Worm (Caenorhabditis elegans) whole organism, young adult: Measurements from ENCODE around the gene F08H9.2.
A peak's percentile ranks its signal among the peaks of the same experiment; 100 is the strongest.

ENCODE experiments used
- F49E8.2 ChIP-seq: sonication (generic microtip); optimal IDR thresholded peaks from 3 replicates; lab custom pipeline; 2017; ENCODE audit warnings: missing genetic modification characterization, mild to moderate bottlenecking, missing compliant biosample characterization, antibody characterized with exemption, moderate library complexity; ENCODE audit not compliant: insufficient read depth
- F55B11.4 ChIP-seq: sonication (generic microtip); optimal IDR thresholded peaks from 2 replicates; lab custom pipeline; 2016; ENCODE audit warnings: missing compliant biosample characterization, missing genetic modification characterization, borderline replicate concordance; ENCODE audit not compliant: insufficient read depth
- K11D2.4 ChIP-seq: fragments of 200-800 bp; sonication (Bioruptor generic); IDR thresholded peaks from 2 replicates; pipeline ENCODE4 v1.3.6; 2022; ENCODE audit warnings: missing genetic modification reagents, missing genetic modification characterization, missing compliant biosample characterization
- ama-1 ChIP-seq, 3 experiments: fragments of 150-350 bp in 1 of 3; sonication (generic microtip) in 2 of 3; optimal IDR thresholded peaks; 2 replicates each; lab custom pipeline; 2014 to 2018; ENCODE audit warnings: missing biosample characterization in 2 of 3, missing genetic modification characterization in 2 of 3, missing genetic modification reagents in 2 of 3
- athp-1 ChIP-seq: sonication (generic microtip); optimal IDR thresholded peaks from 2 replicates; lab custom pipeline; 2017; ENCODE audit warnings: mild to moderate bottlenecking, missing genetic modification characterization, missing compliant biosample characterization
- cebp-1 ChIP-seq, 2 experiments: fragments of 200-800 bp in 1 of 2; sonication (Bioruptor generic) in 1 of 2; sonication (generic microtip) in 1 of 2; IDR thresholded peaks in 1 of 2; optimal IDR thresholded peaks in 1 of 2; 2 replicates each; pipeline versions ENCODE4 v1.3.6 to Lab custom; 2017 to 2022; ENCODE audit warnings: missing compliant biosample characterization in 2 of 2, missing genetic modification characterization in 2 of 2, mild to moderate bottlenecking in 1 of 2, missing genetic modification reagents in 1 of 2, moderate library complexity in 1 of 2
- cebp-2 ChIP-seq: fragments of 200-800 bp; sonication (Bioruptor generic); IDR thresholded peaks from 2 replicates; pipeline ENCODE4 v1.3.6; 2022; ENCODE audit warnings: missing genetic modification characterization, missing compliant biosample characterization
- ceh-27 ChIP-seq: fragments of 200-800 bp; sonication (Bioruptor generic); optimal IDR thresholded peaks from 2 replicates; lab custom pipeline; 2018; ENCODE audit warnings: mild to moderate bottlenecking, missing genetic modification characterization, moderate library complexity, missing compliant biosample characterization
- ceh-58 ChIP-seq: fragments of 200-800 bp; sonication (Bioruptor generic); IDR thresholded peaks from 2 replicates; pipeline ENCODE4 v1.3.6; 2022; ENCODE audit warnings: missing genetic modification characterization, missing compliant biosample characterization
- ceh-79 ChIP-seq: sonication (generic microtip); optimal IDR thresholded peaks from 2 replicates; lab custom pipeline; 2017; ENCODE audit warnings: mild to moderate bottlenecking, missing genetic modification characterization, missing compliant biosample characterization
- ceh-91 ChIP-seq: fragments of 200-800 bp; sonication (Bioruptor generic); IDR thresholded peaks from 2 replicates; pipeline ENCODE4 v1.3.6; 2022; ENCODE audit warnings: missing genetic modification reagents, missing genetic modification characterization, missing compliant biosample characterization
- die-1 ChIP-seq: sonication (generic microtip); optimal IDR thresholded peaks from 2 replicates; lab custom pipeline; 2016; ENCODE audit warnings: missing genotype, mild to moderate bottlenecking, missing genetic modification characterization, missing compliant biosample characterization
- efl-1 ChIP-seq: fragments of 150-350 bp; optimal IDR thresholded peaks from 2 replicates; lab custom pipeline; 2014; ENCODE audit warnings: missing biosample characterization, missing genetic modification reagents, missing genetic modification characterization
- egl-18 ChIP-seq: fragments of 200-800 bp; sonication (Bioruptor generic); IDR thresholded peaks from 2 replicates; pipeline ENCODE4 v1.3.6; 2022; ENCODE audit warnings: missing genetic modification reagents, missing genetic modification characterization, missing compliant biosample characterization
- egl-44 ChIP-seq: fragments of 200-800 bp; sonication (Bioruptor generic); IDR thresholded peaks from 2 replicates; pipeline ENCODE4 v1.3.6; 2022; ENCODE audit warnings: missing genetic modification reagents, missing genetic modification characterization, missing compliant biosample characterization
- ekl-4 ChIP-seq: fragments of 200-800 bp; sonication (Bioruptor generic); IDR thresholded peaks from 2 replicates; pipeline ENCODE4 v1.3.6; 2022; ENCODE audit warnings: missing genetic modification reagents, missing genetic modification characterization, missing compliant biosample characterization
- him-1 ChIP-seq: sonication (generic microtip); optimal IDR thresholded peaks from 2 replicates; lab custom pipeline; 2016; ENCODE audit warnings: missing genotype, missing genetic modification reagents, missing genetic modification characterization, missing compliant biosample characterization
- hmg-20 ChIP-seq: fragments of 200-800 bp; sonication (Bioruptor generic); IDR thresholded peaks from 2 replicates; pipeline ENCODE4 v1.3.6; 2022; ENCODE audit warnings: missing genetic modification reagents, missing genetic modification characterization, missing compliant biosample characterization
- hsf-1 ChIP-seq: fragments of 200-800 bp; sonication (Bioruptor generic); IDR thresholded peaks from 2 replicates; pipeline ENCODE4 v1.3.6; 2022; ENCODE audit warnings: missing genetic modification reagents, missing genetic modification characterization, missing compliant biosample characterization
- let-607 ChIP-seq, 2 experiments: fragments of 200-800 bp in 1 of 2; sonication (Bioruptor generic) in 1 of 2; sonication (generic microtip) in 1 of 2; optimal IDR thresholded peaks; 2 replicates each; lab custom pipeline; 2016 to 2018; ENCODE audit warnings: mild to moderate bottlenecking in 2 of 2, missing compliant biosample characterization in 2 of 2, missing genetic modification characterization in 2 of 2, moderate library complexity in 2 of 2, missing genotype in 1 of 2
- lin-26 ChIP-seq: fragments of 200-800 bp; sonication (Bioruptor generic); IDR thresholded peaks from 2 replicates; pipeline ENCODE4 v1.3.6; 2022; ENCODE audit warnings: missing genetic modification reagents, missing genetic modification characterization, missing compliant biosample characterization
- lir-1 ChIP-seq: fragments of 200-800 bp; sonication (Bioruptor generic); conservative IDR thresholded peaks from 2 replicates; pipeline ENCODE4 v1.3.6; 2022; ENCODE audit warnings: missing genetic modification reagents, missing genetic modification characterization, missing compliant biosample characterization
- madf-3 ChIP-seq: fragments of 200-800 bp; sonication (Bioruptor generic); IDR thresholded peaks from 2 replicates; pipeline ENCODE4 v1.3.6; 2022; ENCODE audit warnings: missing genetic modification reagents, missing genetic modification characterization, missing compliant biosample characterization
- madf-6 ChIP-seq: fragments of 200-800 bp; sonication (Bioruptor generic); IDR thresholded peaks from 2 replicates; pipeline ENCODE4 v1.3.6; 2022; ENCODE audit warnings: missing genetic modification reagents, missing genetic modification characterization, missing compliant biosample characterization
- nfyb-1 ChIP-seq: fragments of 200-800 bp; sonication (Bioruptor generic); IDR thresholded peaks from 2 replicates; pipeline ENCODE4 v1.3.6; 2022; ENCODE audit warnings: missing genetic modification reagents, missing genetic modification characterization, missing compliant biosample characterization
- nhr-27 ChIP-seq: fragments of 200-800 bp; sonication (Bioruptor generic); optimal IDR thresholded peaks from 2 replicates; lab custom pipeline; 2018; ENCODE audit warnings: mild to moderate bottlenecking, missing genetic modification characterization, moderate library complexity, missing compliant biosample characterization
- nhr-80 ChIP-seq: sonication (generic microtip); optimal IDR thresholded peaks from 2 replicates; lab custom pipeline; 2016; ENCODE audit warnings: missing genetic modification characterization, missing compliant biosample characterization
- nhr-90 ChIP-seq: sonication (generic microtip); optimal IDR thresholded peaks from 2 replicates; lab custom pipeline; 2016; ENCODE audit warnings: missing genotype, mild to moderate bottlenecking, missing genetic modification characterization, missing compliant biosample characterization
- rec-8 ChIP-seq, 2 experiments: sonication (generic microtip); optimal IDR thresholded peaks; 2 replicates each; lab custom pipeline; 2016; ENCODE audit warnings: mild to moderate bottlenecking in 2 of 2, missing genetic modification characterization in 2 of 2, missing genetic modification reagents in 2 of 2, missing genotype in 2 of 2, missing biosample characterization in 1 of 2, missing compliant biosample characterization in 1 of 2, moderate library complexity in 1 of 2
- repo-1 ChIP-seq: sonication (generic microtip); optimal IDR thresholded peaks from 2 replicates; lab custom pipeline; 2017; ENCODE audit warnings: mild to moderate bottlenecking, missing genetic modification characterization, missing compliant biosample characterization
- snpc-1.3 ChIP-seq: sonication (generic microtip); optimal IDR thresholded peaks from 2 replicates; lab custom pipeline; 2017; ENCODE audit warnings: missing genetic modification characterization, mild to moderate bottlenecking, missing compliant biosample characterization, antibody characterized with exemption, moderate library complexity, missing genotype, missing genetic modification reagents; ENCODE audit not compliant: insufficient read depth
- snpc-3.4 ChIP-seq: sonication (generic microtip); optimal IDR thresholded peaks from 2 replicates; lab custom pipeline; 2017; ENCODE audit warnings: missing genetic modification characterization, mild to moderate bottlenecking, missing compliant biosample characterization, antibody characterized with exemption, moderate library complexity, missing genotype, missing genetic modification reagents
- snpc-4 ChIP-seq, 5 experiments: fragments of 150-350 bp in 1 of 5; sonication (generic microtip) in 4 of 5; optimal IDR thresholded peaks; 2 replicates each; lab custom pipeline; 2014 to 2018; ENCODE audit warnings: missing genetic modification characterization in 5 of 5, missing biosample characterization in 3 of 5, antibody characterized with exemption in 2 of 5, mild to moderate bottlenecking in 2 of 5, missing compliant biosample characterization in 2 of 5, missing genotype in 2 of 5, moderate library complexity in 2 of 5, missing genetic modification reagents in 1 of 5
- tlf-1 ChIP-seq: fragments of 200-800 bp; sonication (Bioruptor generic); optimal IDR thresholded peaks from 2 replicates; lab custom pipeline; 2018; ENCODE audit warnings: mild to moderate bottlenecking, missing genetic modification characterization, missing compliant biosample characterization
- xnd-1 ChIP-seq: sonication (generic microtip); optimal IDR thresholded peaks from 2 replicates; lab custom pipeline; 2016; ENCODE audit warnings: missing genotype, missing genetic modification reagents, missing genetic modification characterization, missing compliant biosample characterization
- zfh-2 ChIP-seq: fragments of 200-800 bp; sonication (Bioruptor generic); conservative IDR thresholded peaks from 2 replicates; pipeline ENCODE4 v1.3.6; 2022; ENCODE audit warnings: missing genetic modification reagents, missing genetic modification characterization, missing compliant biosample characterization
- ztf-22 ChIP-seq: fragments of 200-800 bp; sonication (Bioruptor generic); optimal IDR thresholded peaks from 2 replicates; lab custom pipeline; 2018; ENCODE audit warnings: mild to moderate bottlenecking, missing genetic modification characterization, moderate library complexity, missing compliant biosample characterization

F08H9.2 gene

ce11 chrV:14460615-14461102, at the start of gene F08H9.2:
Gene F08H9.2 (plus strand): TSS chrV:14460665.
- TF ChIP-seq hsf-1 (GFP tag; lab: Robert Waterston, UW) (no peak), zfh-2 (GFP tag; lab: Robert Waterston, UW) (peak; percentile 76), nfyb-1 (GFP tag; lab: Robert Waterston, UW) (0 out of 2 replicates have a peak, but pooled peaks have one; percentile 15)

ce11 chrV:14411989-14412388, 48.5 kb upstream of the F08H9.2 start:
- 0 out of 2 replicates have a peak, but pooled peaks have one; percentile 32 for TF ChIP-seq hsf-1 (GFP tag; lab: Robert Waterston, UW)
- TF ChIP-seq nhr-90 (tag; lab: Kevin White, UChicago): peak; percentile 65
- TF ChIP-seq cebp-1 (GFP tag; IDR thresholded peaks at IDR 0.05; lab: Robert Waterston, UW): no peak; the same call in 1 of the 2 replicates
- peak; percentile 31 for TF ChIP-seq cebp-1 (tag; optimal IDR thresholded peaks at IDR 0.05; lab: Kevin White, UChicago)
- 0 out of 2 replicates have a peak, but pooled peaks have one; percentile 40 for TF ChIP-seq nfyb-1 (GFP tag; lab: Robert Waterston, UW)
- no peak for TF ChIP-seq repo-1 (tag; lab: Kevin White, UChicago)
- TF ChIP-seq madf-3 (GFP tag; lab: Robert Waterston, UW): peak; percentile 13; the same call in 1 of the 2 replicates
- TF ChIP-seq lin-26: 0 out of 2 replicates have a peak, but pooled peaks have one; percentile 12
- TF ChIP-seq ama-1 (optimal IDR thresholded peaks at IDR 0.05; lab: Kevin White, UChicago): peak; percentile 43
- TF ChIP-seq ama-1 (GFP tag; optimal IDR thresholded peaks at IDR 0.05; lab: Kevin White, UChicago): peak in 1 of 2 experiments; percentile 60
- TF ChIP-seq ceh-79: peak; percentile 12
- 0 out of 2 replicates have a peak, but pooled peaks have one; percentile 42 for TF ChIP-seq ekl-4
- no peak for TF ChIP-seq rec-8 (tag; optimal IDR thresholded peaks at IDR 0.05; lab: Kevin White, UChicago)
- TF ChIP-seq snpc-4 (GFP tag; optimal IDR thresholded peaks at IDR 0.05; lab: Kevin White, UChicago): no peak
- peak in 1 of 4 experiments; percentile 25 for TF ChIP-seq snpc-4 (tag; optimal IDR thresholded peaks at IDR 0.05; lab: Kevin White, UChicago)
- no peak for TF ChIP-seq ceh-91 (GFP tag; lab: Robert Waterston, UW)
- peak; percentile 22 for TF ChIP-seq F49E8.2
- TF ChIP-seq die-1 (tag; lab: Kevin White, UChicago): peak; percentile 29
- TF ChIP-seq tlf-1 (GFP tag; lab: Kevin White, UChicago): peak; percentile 0
- no peak for TF ChIP-seq ceh-58 (GFP tag; lab: Robert Waterston, UW)
- TF ChIP-seq, all 124 proteins: peak for 13

ce11 chrV:14414032-14414431, 46.4 kb upstream of the F08H9.2 start:
- TF ChIP-seq nhr-80 (tag; lab: Kevin White, UChicago): peak; percentile 73
- TF ChIP-seq cebp-2 (GFP tag; lab: Robert Waterston, UW): no peak

ce11 chrV:14414964-14415564, 45.4 kb upstream of the F08H9.2 start, which contains the start of the genes nxf-1 and C15H11.11:
Gene nxf-1 (minus strand): TSS chrV:14415014.
Gene C15H11.11 (plus strand): TSS chrV:14415499.
- no peak for TF ChIP-seq athp-1
- TF ChIP-seq F55B11.4 (tag; lab: Kevin White, UChicago): no peak
- 0 out of 2 replicates have a peak, but pooled peaks have one; percentile 31 for TF ChIP-seq ekl-4
- no peak for TF ChIP-seq him-1
- TF ChIP-seq lin-26: 0 out of 2 replicates have a peak, but pooled peaks have one; percentile 5
- peak; percentile 29 for TF ChIP-seq snpc-1.3 (tag; lab: Kevin White, UChicago)
- TF ChIP-seq lir-1 (GFP tag; lab: Robert Waterston, UW): no peak; the same call in 1 of the 2 replicates
- TF ChIP-seq K11D2.4 (GFP tag; lab: Robert Waterston, UW): no peak
- no peak for TF ChIP-seq nhr-27 (tag; lab: Kevin White, UChicago)
- peak in 1 of 2 experiments; percentile 10 for TF ChIP-seq let-607 (tag; optimal IDR thresholded peaks at IDR 0.05; lab: Kevin White, UChicago)
- no peak for TF ChIP-seq egl-18 (GFP tag; lab: Robert Waterston, UW)
- no peak for TF ChIP-seq madf-3 (GFP tag; lab: Robert Waterston, UW)
- TF ChIP-seq efl-1: no peak
- TF ChIP-seq egl-44 (GFP tag; lab: Robert Waterston, UW): no peak
- no peak for TF ChIP-seq ztf-22
- no peak for TF ChIP-seq xnd-1 (tag; lab: Kevin White, UChicago)
- TF ChIP-seq hmg-20 (GFP tag; lab: Robert Waterston, UW): no peak
- TF ChIP-seq cebp-2 (GFP tag; lab: Robert Waterston, UW): no peak
- TF ChIP-seq ceh-27 (GFP tag; lab: Kevin White, UChicago): no peak
- TF ChIP-seq snpc-3.4 (tag; lab: Kevin White, UChicago): no peak
- no peak for TF ChIP-seq snpc-4 (GFP tag; optimal IDR thresholded peaks at IDR 0.05; lab: Kevin White, UChicago)
- TF ChIP-seq snpc-4 (tag; optimal IDR thresholded peaks at IDR 0.05; lab: Kevin White, UChicago): peak in 3 of 4 experiments; percentile 50 to 72 (median 61)
- 0 out of 2 replicates have a peak, but pooled peaks have one; percentile 22 for TF ChIP-seq madf-6 (GFP tag; lab: Robert Waterston, UW)
